Worm (Caenorhabditis elegans): ENCODE data around the gene sft-4.

- TF ChIP-seq zip-2 (tag; optimal IDR thresholded peaks at IDR 0.05), result no peak
- TF ChIP-seq ama-1 (optimal IDR thresholded peaks at IDR 0.05), result no peak
- no peak for TF ChIP-seq lin-29 (GFP tag; IDR thresholded peaks at IDR 0.05)
- no peak for TF ChIP-seq egl-27 (tag; optimal IDR thresholded peaks at IDR 0.05)
- TF ChIP-seq pha-4 (GFP tag; IDR thresholded peaks at IDR 0.05), result no peak
- no peak for TF ChIP-seq pha-4 (tag; optimal IDR thresholded peaks at IDR 0.05)
- TF ChIP-seq ZK546.5 (tag; optimal IDR thresholded peaks at IDR 0.05), result no peak
- TF ChIP-seq aha-1 (tag), result no peak
These were observed 15.8 kb downstream of the sft-4 start for ce11 chrX:5764739-5765138.
